1 worm cellular context compared by ENCODE assay signal in the genomic region with DNA sequence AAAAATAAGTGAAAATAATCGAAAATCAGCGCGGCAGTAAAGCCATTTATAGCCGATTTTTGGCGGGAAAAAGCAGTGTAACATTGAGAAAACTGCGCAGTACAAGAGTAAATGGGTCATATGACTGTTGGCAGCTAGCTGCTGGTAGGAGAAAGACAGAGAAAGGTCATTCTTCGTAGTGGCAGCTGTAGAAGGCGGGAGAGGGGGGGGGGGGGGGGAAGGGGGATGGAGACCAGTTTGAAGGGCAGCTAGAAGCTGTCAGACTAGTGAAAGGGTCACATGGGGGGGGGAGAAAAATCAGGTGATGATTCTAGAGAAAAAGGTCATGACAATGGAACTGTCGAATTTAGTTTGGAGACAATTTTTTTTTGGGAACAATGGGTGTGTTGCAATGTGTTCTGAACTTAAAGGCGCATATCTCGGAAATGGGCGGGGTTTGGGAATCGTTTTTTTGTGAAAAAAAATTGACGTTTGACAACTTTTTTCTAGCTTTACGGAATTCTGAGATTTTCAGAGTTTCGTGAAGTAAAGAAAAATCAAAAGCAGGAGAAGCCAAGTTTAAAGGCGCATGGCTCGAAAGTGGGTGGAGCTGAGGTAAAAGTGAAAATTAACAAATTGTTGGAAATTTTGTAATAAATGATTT.
A peak's percentile ranks its signal among the peaks of the same experiment; 100 is the strongest.
TF ChIP-seq lines count a peak whose summit lies in the region.

No protein-coding gene starts in this region.

TF ChIP-seq in whole organism, L1 larva, 84 proteins besides CTCF, POLR2A, EP300 and RAD21 (continued from another document):
- TF ChIP-seq lin-39 (tag; optimal IDR thresholded peaks at IDR 0.05; lab: Kevin White, UChicago) (no peak), nhr-76 (tag; optimal IDR thresholded peaks at IDR 0.05; lab: Kevin White, UChicago) (no peak), ceh-90 (tag; optimal IDR thresholded peaks at IDR 0.05; lab: Kevin White, UChicago) (no peak), ces-1 (GFP tag; optimal IDR thresholded peaks at IDR 0.05; lab: Kevin White, UChicago) (no peak), pag-3 (tag; optimal IDR thresholded peaks at IDR 0.05; lab: Kevin White, UChicago; ENCODE audit: borderline replicate concordance, insufficient read depth) (no peak), ceh-82 (tag; optimal IDR thresholded peaks at IDR 0.05; lab: Kevin White, UChicago) (no peak), fos-1 (tag; optimal IDR thresholded peaks at IDR 0.05; lab: Kevin White, UChicago) (no peak), ama-1 (optimal IDR thresholded peaks at IDR 0.05; lab: Kevin White, UChicago) (peak; percentile 46)
